Worm (Caenorhabditis elegans): ENCODE results near the gene pqn-31.

pqn-31 gene

DNA sequence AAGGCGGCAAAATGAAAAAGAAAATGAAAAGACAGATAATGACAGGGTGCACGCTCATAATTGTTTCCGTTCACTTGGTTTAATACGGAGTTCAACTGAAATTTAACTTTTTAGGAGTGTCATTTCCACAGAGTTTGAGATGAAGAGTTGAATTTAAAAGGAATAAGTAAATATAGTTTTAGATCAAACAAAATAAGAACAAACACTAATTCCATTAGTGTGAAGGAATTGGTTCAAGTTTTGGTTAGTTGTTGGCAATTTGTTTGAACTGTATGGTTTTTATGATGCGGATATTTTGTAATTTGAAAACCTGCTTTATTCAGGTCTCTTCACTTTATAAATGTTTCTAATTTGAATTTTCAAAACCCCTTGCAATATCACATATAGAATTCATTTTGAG is 47.3 kb downstream of the pqn-31 start, which contains the start of gene B0222.15:
B0222.15 (minus strand) TSS at position 101 of the 400 bp plus-strand sequence.
- TF ChIP-seq hmg-11 (tag; optimal IDR thresholded peaks at IDR 0.05) (no peak), nhr-23 (tag; optimal IDR thresholded peaks at IDR 0.05) (no peak), ama-1 (optimal IDR thresholded peaks at IDR 0.05) (no peak), ztf-4 (tag; optimal IDR thresholded peaks at IDR 0.05) (no peak), ceh-16 (tag; optimal IDR thresholded peaks at IDR 0.05) (no peak), lin-15B (tag; optimal IDR thresholded peaks at IDR 0.05) (no peak), nhr-76 (tag; optimal IDR thresholded peaks at IDR 0.05) (no peak), jun-1 (tag; optimal IDR thresholded peaks at IDR 0.05) (no peak), nfya-1 (tag; optimal IDR thresholded peaks at IDR 0.05; ENCODE audit: insufficient read depth) (no peak), ztf-11 (tag; optimal IDR thresholded peaks at IDR 0.05) (no peak), fkh-2 (tag; optimal IDR thresholded peaks at IDR 0.05) (no peak), ceh-9 (tag; optimal IDR thresholded peaks at IDR 0.05) (no peak), unc-39 (tag; optimal IDR thresholded peaks at IDR 0.05) (no peak)

DNA sequence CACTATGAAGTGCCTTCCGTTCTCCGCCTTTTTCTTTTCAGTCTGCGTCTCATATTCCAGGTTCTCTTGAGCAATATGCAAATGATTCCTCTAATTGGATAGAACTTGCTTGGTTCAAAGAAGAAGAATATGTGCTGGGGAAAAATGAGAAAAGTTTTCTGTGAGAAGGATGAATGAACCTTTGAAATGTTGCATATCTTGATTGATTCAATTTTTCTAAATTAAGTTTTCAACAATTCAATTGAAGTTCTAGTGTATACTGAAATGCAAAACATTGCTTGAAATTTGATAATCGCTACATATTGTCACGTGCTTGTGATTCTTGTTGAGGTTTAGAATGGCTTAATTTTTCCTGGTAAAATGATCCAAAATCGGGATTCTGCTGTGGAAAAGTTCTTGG is 48.2 kb downstream of the pqn-31 start:
- TF ChIP-seq jun-1 (tag; optimal IDR thresholded peaks at IDR 0.05): no peak
- peak; percentile 96 for TF ChIP-seq fkh-10 (GFP tag; optimal IDR thresholded peaks at IDR 0.05)
- TF ChIP-seq nhr-67 (tag; optimal IDR thresholded peaks at IDR 0.05): no peak
- no peak for TF ChIP-seq nhr-12 (tag; optimal IDR thresholded peaks at IDR 0.05)
- TF ChIP-seq zag-1 (tag; optimal IDR thresholded peaks at IDR 0.05): no peak
- no peak for TF ChIP-seq lin-15B (tag; optimal IDR thresholded peaks at IDR 0.05)
- no peak for TF ChIP-seq daf-12 (tag; optimal IDR thresholded peaks at IDR 0.05)

DNA sequence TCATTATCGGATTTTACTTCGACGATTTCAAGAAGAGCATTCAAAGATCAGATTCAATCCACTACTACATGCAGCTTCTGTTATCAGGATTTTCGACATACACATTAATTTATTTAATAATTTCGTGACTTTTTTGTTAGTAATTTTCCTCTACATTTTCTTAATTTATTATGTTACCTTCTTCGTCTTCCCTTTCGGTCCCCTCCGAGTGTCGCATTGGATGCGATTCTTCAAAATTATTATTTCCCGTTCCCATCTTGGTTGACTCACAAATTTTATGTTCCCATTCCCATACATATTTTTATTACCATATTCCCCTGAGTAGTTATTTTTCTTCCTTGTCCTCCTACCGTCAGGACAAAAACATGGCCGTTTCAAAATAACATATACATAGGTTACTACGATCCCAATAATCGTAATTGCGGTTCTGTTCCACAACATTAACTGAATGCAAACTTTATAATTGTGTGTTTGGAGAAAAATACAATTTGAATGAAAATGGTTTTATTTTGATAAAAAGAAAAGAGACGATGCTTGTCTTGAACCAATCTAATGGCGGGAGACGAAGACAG is 49.9 kb downstream of the pqn-31 start:
- TF ChIP-seq nfya-1 (tag; optimal IDR thresholded peaks at IDR 0.05; ENCODE audit: insufficient read depth) (peak; percentile 34), ama-1 (optimal IDR thresholded peaks at IDR 0.05) (peak; percentile 68), nhr-25 (tag; optimal IDR thresholded peaks at IDR 0.05) (peak; percentile 88)

DNA sequence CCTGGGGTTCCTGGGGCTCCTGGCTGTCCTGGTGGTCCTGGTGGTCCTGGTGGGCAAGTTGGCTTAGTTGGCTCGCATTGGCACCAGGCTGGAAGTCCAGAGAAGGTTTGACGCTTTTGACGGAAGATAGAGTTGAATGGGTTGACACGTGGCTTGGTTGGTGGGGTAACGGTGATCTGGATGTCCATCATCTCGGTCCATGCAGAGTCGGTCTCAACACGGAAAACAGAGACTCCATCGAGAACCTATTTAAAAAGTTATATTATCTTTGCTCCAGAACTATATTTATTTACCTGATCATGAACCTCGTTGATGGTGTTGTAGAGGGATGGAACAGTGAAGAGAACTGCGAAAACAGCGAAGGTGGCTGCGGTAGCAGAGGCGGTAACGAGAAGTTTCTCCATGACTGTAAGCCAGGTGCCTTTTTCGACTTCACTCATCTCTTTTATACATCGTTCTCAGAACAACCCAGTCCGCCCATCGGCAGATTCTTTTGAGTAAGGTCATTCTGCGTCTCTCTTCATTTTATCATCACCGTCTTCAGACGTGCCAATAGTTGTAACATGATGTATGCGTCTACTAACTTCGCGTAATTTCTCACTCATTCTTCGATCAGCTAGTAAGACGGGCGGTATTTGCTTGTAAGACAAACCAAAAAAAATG is 51.0 kb downstream of the pqn-31 start, which contains the start of gene col-144:
col-144 (minus strand) TSS at position 419 of the 663 bp plus-strand sequence.
- no peak for TF ChIP-seq skn-1 (tag; optimal IDR thresholded peaks at IDR 0.05)
- TF ChIP-seq elt-2 (tag; optimal IDR thresholded peaks at IDR 0.05): no peak
- TF ChIP-seq nfya-1 (tag; optimal IDR thresholded peaks at IDR 0.05; ENCODE audit: insufficient read depth): peak; percentile 17
- TF ChIP-seq egl-27 (tag; optimal IDR thresholded peaks at IDR 0.05): no peak
- TF ChIP-seq nhr-25 (tag; optimal IDR thresholded peaks at IDR 0.05): peak; percentile 70
- no peak for TF ChIP-seq unc-62 (GFP tag; optimal IDR thresholded peaks at IDR 0.05)
- TF ChIP-seq aly-2 (tag; optimal IDR thresholded peaks at IDR 0.05): no peak
- peak; percentile 57 for TF ChIP-seq nhr-43 (tag; optimal IDR thresholded peaks at IDR 0.05; ENCODE audit: poor library complexity, severe bottlenecking)
- TF ChIP-seq ztf-4 (tag; optimal IDR thresholded peaks at IDR 0.05): no peak
- TF ChIP-seq elt-3 (tag; optimal IDR thresholded peaks at IDR 0.05): peak in 1 of 3 experiments; percentile 12
- no peak for TF ChIP-seq nhr-76 (tag; optimal IDR thresholded peaks at IDR 0.05)
- TF ChIP-seq zag-1 (tag; optimal IDR thresholded peaks at IDR 0.05): no peak
- no peak for TF ChIP-seq ceh-9 (tag; optimal IDR thresholded peaks at IDR 0.05)
- TF ChIP-seq ama-1 (optimal IDR thresholded peaks at IDR 0.05): peak; percentile 73
- no peak for TF ChIP-seq jun-1 (tag; optimal IDR thresholded peaks at IDR 0.05)
- no peak for TF ChIP-seq nhr-28 (tag; optimal IDR thresholded peaks at IDR 0.05)
- no peak for TF ChIP-seq lin-39 (tag; optimal IDR thresholded peaks at IDR 0.05)
- TF ChIP-seq nhr-67 (tag; optimal IDR thresholded peaks at IDR 0.05): no peak
- no peak for TF ChIP-seq nhr-77 (tag; optimal IDR thresholded peaks at IDR 0.05)
- no peak for TF ChIP-seq eor-1 (tag; optimal IDR thresholded peaks at IDR 0.05)
- TF ChIP-seq ceh-82 (tag; optimal IDR thresholded peaks at IDR 0.05): no peak
- no peak for TF ChIP-seq fkh-2 (tag; optimal IDR thresholded peaks at IDR 0.05)

Data from whole organism, L3 larva.